Worm (Caenorhabditis elegans) whole organism, young adult: Measurements from ENCODE around the gene F16H6.4.
A peak's percentile ranks its signal among the peaks of the same experiment; 100 is the strongest.
"Not testable (repeated sequence)": the region's sequence is repeated elsewhere in the genome, so short reads cannot be mapped to it uniquely, and the experiment has no call there.

Experiments
- B0035.1 ChIP-seq: sonication (generic microtip); optimal IDR thresholded peaks from 2 replicates; lab custom pipeline; 2016; ENCODE audit warnings: missing genetic modification characterization, mild to moderate bottlenecking, missing compliant biosample characterization, missing genotype, missing genetic modification reagents
- C06A6.2 ChIP-seq: fragments of 200-800 bp; sonication (Bioruptor generic); conservative IDR thresholded peaks from 2 replicates; pipeline ENCODE4 v1.3.6; 2022; ENCODE audit warnings: missing genetic modification characterization, missing compliant biosample characterization
- F23B12.7 ChIP-seq: sonication (generic microtip); optimal IDR thresholded peaks from 2 replicates; lab custom pipeline; 2017; ENCODE audit warnings: missing genetic modification characterization, mild to moderate bottlenecking, missing compliant biosample characterization, antibody characterized with exemption, moderate library complexity; ENCODE audit not compliant: insufficient read depth
- F57C9.4 ChIP-seq: sonication (generic microtip); optimal IDR thresholded peaks from 2 replicates; lab custom pipeline; 2017; ENCODE audit warnings: mild to moderate bottlenecking, missing genetic modification characterization, missing compliant biosample characterization
- K12H6.12 ChIP-seq: fragments of 200-800 bp; sonication (Bioruptor generic); optimal IDR thresholded peaks from 2 replicates; lab custom pipeline; 2018; ENCODE audit warnings: mild to moderate bottlenecking, missing genetic modification characterization, missing compliant biosample characterization
- Y53F4B.3 ChIP-seq: fragments of 200-800 bp; sonication (Bioruptor generic); IDR thresholded peaks from 2 replicates; pipeline ENCODE4 v1.3.6; 2022; ENCODE audit warnings: missing genetic modification reagents, missing genetic modification characterization, missing compliant biosample characterization
- Y56A3A.18 ChIP-seq: fragments of 200-800 bp; sonication (Bioruptor generic); IDR thresholded peaks from 2 replicates; pipeline ENCODE4 v1.3.6; 2022; ENCODE audit warnings: missing genetic modification reagents, missing genetic modification characterization, missing compliant biosample characterization
- Y79H2A.3 ChIP-seq: fragments of 200-800 bp; sonication (Bioruptor generic); conservative IDR thresholded peaks from 2 replicates; pipeline ENCODE4 v1.3.6; 2022; ENCODE audit warnings: missing genetic modification reagents, missing genetic modification characterization, missing compliant biosample characterization
- Y95B8A.8 ChIP-seq: fragments of 200-800 bp; sonication (Bioruptor generic); IDR thresholded peaks from 2 replicates; pipeline ENCODE4 v1.3.6; 2022; ENCODE audit warnings: missing genetic modification reagents, missing genetic modification characterization, missing compliant biosample characterization
- akir-1 ChIP-seq: fragments of 200-800 bp; sonication (Bioruptor generic); optimal IDR thresholded peaks from 2 replicates; lab custom pipeline; 2018; ENCODE audit warnings: mild to moderate bottlenecking, missing genetic modification characterization, moderate library complexity, missing compliant biosample characterization
- aptf-2 ChIP-seq: fragments of 200-800 bp; sonication (Bioruptor generic); conservative IDR thresholded peaks from 2 replicates; pipeline ENCODE4 v1.3.6; 2022; ENCODE audit warnings: missing genetic modification reagents, missing genetic modification characterization, missing compliant biosample characterization
- bed-1 ChIP-seq: fragments of 200-800 bp; sonication (Bioruptor generic); IDR thresholded peaks from 2 replicates; pipeline ENCODE4 v1.3.6; 2022; ENCODE audit warnings: missing genetic modification reagents, missing genetic modification characterization, missing compliant biosample characterization
- dox-1 ChIP-seq: fragments of 200-800 bp; sonication (Bioruptor generic); IDR thresholded peaks from 2 replicates; pipeline ENCODE4 v1.3.6; 2022; ENCODE audit warnings: missing genetic modification reagents, missing genetic modification characterization, missing compliant biosample characterization
- efl-1 ChIP-seq: fragments of 150-350 bp; optimal IDR thresholded peaks from 2 replicates; lab custom pipeline; 2014; ENCODE audit warnings: missing biosample characterization, missing genetic modification reagents, missing genetic modification characterization
- fkh-3 ChIP-seq: sonication (generic microtip); optimal IDR thresholded peaks from 2 replicates; lab custom pipeline; 2016; ENCODE audit warnings: mild to moderate bottlenecking, missing genetic modification characterization, missing compliant biosample characterization
- him-1 ChIP-seq: sonication (generic microtip); optimal IDR thresholded peaks from 2 replicates; lab custom pipeline; 2016; ENCODE audit warnings: missing genotype, missing genetic modification reagents, missing genetic modification characterization, missing compliant biosample characterization
- hlh-12 ChIP-seq: sonication (generic microtip); optimal IDR thresholded peaks from 2 replicates; lab custom pipeline; 2016; ENCODE audit warnings: missing genetic modification characterization, missing compliant biosample characterization
- hlh-26 ChIP-seq: fragments of 200-800 bp; sonication (Bioruptor generic); conservative IDR thresholded peaks from 2 replicates; pipeline ENCODE4 v1.3.6; 2022; ENCODE audit warnings: missing genetic modification reagents, missing genetic modification characterization, missing compliant biosample characterization
- hsf-1 ChIP-seq: fragments of 200-800 bp; sonication (Bioruptor generic); IDR thresholded peaks from 2 replicates; pipeline ENCODE4 v1.3.6; 2022; ENCODE audit warnings: missing genetic modification reagents, missing genetic modification characterization, missing compliant biosample characterization
- lin-40 ChIP-seq: sonication (generic microtip); optimal IDR thresholded peaks from 2 replicates; lab custom pipeline; 2016; ENCODE audit warnings: missing genetic modification characterization, mild to moderate bottlenecking, missing compliant biosample characterization, missing genotype, missing genetic modification reagents
- lsl-1 ChIP-seq: fragments of 200-800 bp; sonication (Bioruptor generic); optimal IDR thresholded peaks from 2 replicates; lab custom pipeline; 2018; ENCODE audit warnings: mild to moderate bottlenecking, missing genetic modification characterization, moderate library complexity, missing compliant biosample characterization
- mcd-1 ChIP-seq: fragments of 200-800 bp; sonication (Bioruptor generic); IDR thresholded peaks from 2 replicates; pipeline ENCODE4 v1.3.6; 2022; ENCODE audit warnings: missing genetic modification reagents, missing genetic modification characterization, missing compliant biosample characterization
- mel-28 ChIP-seq: sonication (generic microtip); optimal IDR thresholded peaks from 2 replicates; lab custom pipeline; 2016; ENCODE audit warnings: borderline replicate concordance, mild to moderate bottlenecking, missing genetic modification characterization, missing compliant biosample characterization
- mes-4 ChIP-seq: sonication (generic microtip); optimal IDR thresholded peaks from 2 replicates; lab custom pipeline; 2016; ENCODE audit warnings: missing genotype, missing genetic modification characterization, missing compliant biosample characterization
- nfya-2 ChIP-seq: fragments of 200-800 bp; sonication (Bioruptor generic); IDR thresholded peaks from 2 replicates; pipeline ENCODE4 v1.3.6; 2022; ENCODE audit warnings: missing genetic modification reagents, missing genetic modification characterization, missing compliant biosample characterization
- nhr-27 ChIP-seq: fragments of 200-800 bp; sonication (Bioruptor generic); optimal IDR thresholded peaks from 2 replicates; lab custom pipeline; 2018; ENCODE audit warnings: mild to moderate bottlenecking, missing genetic modification characterization, moderate library complexity, missing compliant biosample characterization
- nhr-90 ChIP-seq: sonication (generic microtip); optimal IDR thresholded peaks from 2 replicates; lab custom pipeline; 2016; ENCODE audit warnings: missing genotype, mild to moderate bottlenecking, missing genetic modification characterization, missing compliant biosample characterization
- rcor-1 ChIP-seq: fragments of 200-800 bp; sonication (Bioruptor generic); IDR thresholded peaks from 2 replicates; pipeline ENCODE4 v1.3.6; 2022; ENCODE audit warnings: missing genetic modification reagents, missing genetic modification characterization, missing compliant biosample characterization
- sdz-38 ChIP-seq: sonication (generic microtip); optimal IDR thresholded peaks from 2 replicates; lab custom pipeline; 2016; ENCODE audit warnings: missing genotype, missing genetic modification characterization, missing compliant biosample characterization
- tbx-9 ChIP-seq: sonication (generic microtip); optimal IDR thresholded peaks from 2 replicates; lab custom pipeline; 2016; ENCODE audit warnings: borderline replicate concordance, missing genetic modification characterization, inconsistent platforms, missing compliant biosample characterization
- xnd-1 ChIP-seq: sonication (generic microtip); optimal IDR thresholded peaks from 2 replicates; lab custom pipeline; 2016; ENCODE audit warnings: missing genotype, missing genetic modification reagents, missing genetic modification characterization, missing compliant biosample characterization
- zfh-2 ChIP-seq: fragments of 200-800 bp; sonication (Bioruptor generic); conservative IDR thresholded peaks from 2 replicates; pipeline ENCODE4 v1.3.6; 2022; ENCODE audit warnings: missing genetic modification reagents, missing genetic modification characterization, missing compliant biosample characterization
- ztf-18 ChIP-seq: sonication (generic microtip); optimal IDR thresholded peaks from 2 replicates; lab custom pipeline; 2016; ENCODE audit warnings: missing genotype, mild to moderate bottlenecking, missing genetic modification characterization, missing compliant biosample characterization
- ztf-22 ChIP-seq: fragments of 200-800 bp; sonication (Bioruptor generic); optimal IDR thresholded peaks from 2 replicates; lab custom pipeline; 2018; ENCODE audit warnings: mild to moderate bottlenecking, missing genetic modification characterization, moderate library complexity, missing compliant biosample characterization
- ztf-26 ChIP-seq: sonication (generic microtip); optimal IDR thresholded peaks from 2 replicates; lab custom pipeline; 2017; ENCODE audit warnings: missing genetic modification characterization, missing compliant biosample characterization
- ztf-3 ChIP-seq: fragments of 200-800 bp; sonication (Bioruptor generic); optimal IDR thresholded peaks from 2 replicates; lab custom pipeline; 2018; ENCODE audit warnings: mild to moderate bottlenecking, missing genetic modification characterization, missing compliant biosample characterization

F16H6.4 gene

DNA sequence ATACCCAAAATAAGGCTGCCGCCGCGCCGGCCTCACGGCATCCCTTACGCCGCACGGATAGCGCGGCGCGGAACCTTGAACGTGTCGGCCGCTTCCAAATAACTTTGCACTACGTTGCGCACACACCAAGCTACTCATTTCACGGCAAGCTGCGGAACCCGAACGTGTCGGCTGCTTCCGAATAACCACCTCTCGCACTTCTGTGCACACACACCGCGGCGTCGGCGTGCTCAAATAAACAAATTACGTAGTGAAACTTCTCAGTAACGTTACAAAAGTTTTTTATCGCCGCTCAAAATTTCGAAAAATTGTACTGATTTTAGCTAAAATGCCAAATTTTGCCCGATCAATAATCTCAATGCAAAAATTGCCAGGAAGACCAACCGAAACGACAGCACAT, 14.3 kb downstream of the F16H6.4 start:
- TF ChIP-seq hlh-12 (tag; lab: Kevin White, UChicago) (no peak), fkh-3 (tag; lab: Kevin White, UChicago) (no peak), zfh-2 (GFP tag; lab: Robert Waterston, UW) (0 out of 2 replicates have a peak, but pooled peaks have one; percentile 54)

DNA sequence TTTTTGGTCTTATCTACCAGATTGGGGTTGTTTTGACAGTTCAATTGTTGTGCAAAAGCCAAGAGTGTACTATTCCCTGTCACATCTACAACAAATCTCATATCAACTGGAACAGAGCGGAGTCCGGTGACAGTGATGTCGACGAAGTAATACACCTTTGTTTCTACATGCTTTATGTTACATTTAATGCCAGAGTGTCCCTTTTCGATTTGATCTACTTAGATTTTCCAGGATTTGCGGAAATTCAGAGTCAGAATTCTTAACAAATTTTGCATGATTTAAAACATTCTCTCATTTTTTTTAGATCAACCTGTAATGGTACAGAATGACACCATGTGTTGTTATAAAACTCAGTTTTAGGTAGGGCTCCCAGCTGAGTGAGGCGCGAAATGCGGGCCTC, 17.7 kb downstream of the F16H6.4 start, which contains the start of gene F16H6.8:
Gene F16H6.8, minus strand, starts transcription at position 101 of the 400 bp plus-strand sequence.
- not testable (repeated sequence) for TF ChIP-seq Y53F4B.3 (GFP tag; lab: Robert Waterston, UW); K12H6.12 (tag; lab: Kevin White, UChicago); rcor-1 (GFP tag; lab: Robert Waterston, UW)

DNA sequence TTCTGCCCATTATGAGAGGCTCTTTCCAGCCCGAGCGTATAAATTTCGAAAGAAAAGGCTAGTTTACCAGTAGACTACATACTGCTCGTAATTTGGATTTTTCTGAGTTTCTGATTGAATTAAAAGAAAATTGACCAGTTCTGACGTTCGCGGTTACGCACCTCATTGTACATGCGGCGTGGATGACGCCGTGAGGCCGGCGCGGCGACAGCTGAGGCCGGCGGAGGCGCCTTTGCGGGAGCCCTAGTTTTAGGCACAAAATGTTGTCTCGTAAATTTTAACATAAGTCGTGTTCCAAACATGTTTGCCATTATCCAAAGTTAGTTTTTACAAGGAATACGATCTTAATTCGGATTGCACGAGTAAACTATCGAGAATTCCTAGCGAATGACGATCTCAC, 18.3 kb downstream of the F16H6.4 start, which contains the start of gene F16H6.9:
Gene F16H6.9, plus strand, starts transcription at position 301 of the 400 bp plus-strand sequence.
- not testable (repeated sequence) for TF ChIP-seq ztf-26 (tag; lab: Kevin White, UChicago); Y79H2A.3; nhr-27 (tag; lab: Kevin White, UChicago)

DNA sequence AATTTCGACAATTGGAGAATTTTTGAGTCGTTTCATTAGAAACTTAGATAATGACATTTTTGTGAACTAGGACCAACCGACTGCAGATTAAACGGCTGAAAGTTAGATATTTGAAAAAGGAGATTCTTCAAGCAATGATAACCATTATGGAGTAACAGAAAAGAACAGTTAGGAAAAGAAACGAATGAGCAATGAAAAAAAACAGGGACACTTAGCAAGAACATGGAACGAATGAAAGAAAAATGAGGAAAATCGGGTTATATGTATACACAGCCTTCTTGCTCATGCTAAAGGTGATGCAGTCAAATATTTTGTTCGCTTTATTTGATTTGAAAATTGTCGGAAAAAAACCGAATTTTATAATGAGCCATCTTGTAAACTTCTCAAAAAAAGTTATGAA, 25.8 kb downstream of the F16H6.4 start, which contains the start of gene F16H6.10:
Gene F16H6.10, minus strand, starts transcription at position 101 of the 400 bp plus-strand sequence.
- TF ChIP-seq F23B12.7 (no peak), dox-1 (GFP tag; lab: Robert Waterston, UW) (no peak), mes-4 (tag; lab: Kevin White, UChicago) (no peak), nhr-90 (no peak), ztf-3 (GFP tag; lab: Kevin White, UChicago) (no peak), aptf-2 (GFP tag; lab: Robert Waterston, UW) (no peak), bed-1 (GFP tag; lab: Robert Waterston, UW) (no peak), C06A6.2 (no peak), mel-28 (tag; lab: Kevin White, UChicago) (no peak), ztf-22 (GFP tag; lab: Kevin White, UChicago) (no peak), sdz-38 (no peak), nfya-2 (no peak), B0035.1 (tag; lab: Kevin White, UChicago) (no peak), hsf-1 (GFP tag; lab: Robert Waterston, UW) (no peak), lsl-1 (no peak), lin-40 (tag; lab: Kevin White, UChicago) (no peak), Y95B8A.8 (GFP tag; lab: Robert Waterston, UW) (no peak), ztf-18 (tag; lab: Kevin White, UChicago) (no peak), hlh-26 (no peak), tbx-9 (tag; lab: Kevin White, UChicago) (no peak)

DNA sequence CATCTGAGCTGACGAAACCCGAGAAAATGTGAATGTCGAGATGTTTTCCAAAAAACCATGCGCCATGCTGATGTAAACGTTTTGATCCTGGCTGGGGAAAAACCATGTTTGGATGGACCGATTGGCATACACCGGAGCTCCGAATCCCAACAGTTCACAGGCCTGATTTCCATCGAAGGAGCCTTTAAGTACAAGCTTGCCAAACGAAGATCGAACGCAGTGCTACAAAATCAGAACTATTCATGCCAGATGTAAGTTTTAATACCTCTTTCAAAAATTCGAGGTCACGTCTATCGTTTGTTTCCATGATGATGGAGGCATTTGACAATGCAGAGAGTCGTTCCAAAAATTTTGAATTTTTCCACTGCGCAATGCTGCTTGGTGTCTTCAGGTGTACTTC, 37.3 kb downstream of the F16H6.4 start:
- TF ChIP-seq nhr-27 (tag; lab: Kevin White, UChicago) (no peak), F57C9.4 (no peak), him-1 (tag; lab: Kevin White, UChicago) (no peak), akir-1 (no peak), xnd-1 (tag; lab: Kevin White, UChicago) (no peak), efl-1 (GFP tag; lab: Kevin White, UChicago) (no peak), mcd-1 (no peak), Y56A3A.18 (GFP tag; lab: Robert Waterston, UW) (no peak)
